Fruit fly (Drosophila melanogaster) whole organism, adult: ENCODE data around the gene CG34435.
A peak's percentile ranks its signal among the peaks of the same experiment; 100 is the strongest.

Source experiments
- CG11617 ChIP-seq: fragments of 200-800 bp; sonication (Bioruptor generic); optimal IDR thresholded peaks from 2 replicates; lab custom pipeline; 2017; ENCODE audit warnings: mild to moderate bottlenecking, missing biosample characterization, missing genetic modification reagents, missing genetic modification characterization
- CG12768 ChIP-seq: fragments of 200-800 bp; sonication (Bioruptor generic); optimal IDR thresholded peaks from 2 replicates; lab custom pipeline; 2017; ENCODE audit warnings: missing biosample characterization, missing genetic modification characterization, mild to moderate bottlenecking, moderate library complexity, missing genetic modification reagents
- CG14711 ChIP-seq: fragments of 200-800 bp; sonication (Bioruptor generic); optimal IDR thresholded peaks from 2 replicates; lab custom pipeline; 2018; ENCODE audit warnings: missing biosample characterization, mild to moderate bottlenecking, missing genetic modification characterization, moderate library complexity
- CG1620 ChIP-seq: fragments of 200-800 bp; sonication (Bioruptor generic); optimal IDR thresholded peaks from 2 replicates; lab custom pipeline; 2016; ENCODE audit warnings: missing biosample characterization, missing genetic modification characterization
- CG33017 ChIP-seq: fragments of 200-800 bp; sonication (Bioruptor generic); optimal IDR thresholded peaks from 2 replicates; lab custom pipeline; 2018; ENCODE audit warnings: missing biosample characterization, mild to moderate bottlenecking, missing genetic modification characterization, moderate library complexity
- CG5204 ChIP-seq: fragments of 200-800 bp; sonication (Bioruptor generic); optimal IDR thresholded peaks from 2 replicates; lab custom pipeline; 2016; ENCODE audit warnings: missing biosample characterization, missing genetic modification characterization
- CG7045 ChIP-seq: fragments of 200-800 bp; sonication (Bioruptor generic); optimal IDR thresholded peaks from 2 replicates; lab custom pipeline; 2017; ENCODE audit warnings: missing biosample characterization, mild to moderate bottlenecking, missing genetic modification characterization
- CG7101 ChIP-seq: fragments of 200-800 bp; sonication (Bioruptor generic); optimal IDR thresholded peaks from 2 replicates; lab custom pipeline; 2018; ENCODE audit warnings: missing biosample characterization, mild to moderate bottlenecking, missing genetic modification characterization, moderate library complexity
- Clk ChIP-seq: fragments of 200-800 bp; sonication (Bioruptor generic); optimal IDR thresholded peaks from 2 replicates; lab custom pipeline; 2017; ENCODE audit warnings: missing biosample characterization, missing genetic modification characterization
- Crg-1 ChIP-seq: fragments of 200-800 bp; sonication (Bioruptor generic); optimal IDR thresholded peaks from 2 replicates; lab custom pipeline; 2016; ENCODE audit warnings: missing biosample characterization, missing genetic modification characterization
- Hr96 ChIP-seq: fragments of 200-800 bp; sonication (Bioruptor generic); optimal IDR thresholded peaks from 2 replicates; lab custom pipeline; 2016; ENCODE audit warnings: missing biosample characterization, missing genetic modification characterization
- Mnt ChIP-seq: fragments of 200-800 bp; sonication (Bioruptor generic); optimal IDR thresholded peaks from 2 replicates; lab custom pipeline; 2016; ENCODE audit warnings: missing biosample characterization, mild to moderate bottlenecking, missing genetic modification characterization
- bab1 ChIP-seq: fragments of 200-800 bp; sonication (Bioruptor generic); optimal IDR thresholded peaks from 3 replicates; lab custom pipeline; 2019; ENCODE audit warnings: missing biosample characterization, mild to moderate bottlenecking, missing genetic modification characterization, moderate library complexity
- cic ChIP-seq: fragments of 200-800 bp; sonication (Bioruptor generic); optimal IDR thresholded peaks from 2 replicates; lab custom pipeline; 2017; ENCODE audit warnings: missing biosample characterization, mild to moderate bottlenecking, missing genetic modification characterization, moderate library complexity
- cnc ChIP-seq, 2 experiments: fragments of >200 bp; optimal IDR thresholded peaks; 2 replicates each; lab custom pipeline; 2017
- kay ChIP-seq: fragments of 200-800 bp; sonication (Bioruptor generic); peaks from one replicate; lab custom pipeline; 2016; ENCODE audit warnings: missing biosample characterization, missing genetic modification characterization, borderline replicate concordance
- ovo ChIP-seq: fragments of 200-800 bp; sonication (Bioruptor generic); optimal IDR thresholded peaks from 2 replicates; lab custom pipeline; 2016; ENCODE audit warnings: missing biosample characterization, missing genetic modification characterization
- pad ChIP-seq: fragments of 200-800 bp; sonication (Bioruptor generic); optimal IDR thresholded peaks from 3 replicates; lab custom pipeline; 2017; ENCODE audit warnings: missing biosample characterization, missing genetic modification characterization, mild to moderate bottlenecking, moderate library complexity, missing genetic modification reagents
- tj ChIP-seq: fragments of 200-800 bp; sonication (Bioruptor generic); optimal IDR thresholded peaks from 3 replicates; lab custom pipeline; 2017; ENCODE audit warnings: missing biosample characterization, mild to moderate bottlenecking, missing genetic modification characterization, moderate library complexity
- toe ChIP-seq: fragments of 200-800 bp; sonication (Bioruptor generic); optimal IDR thresholded peaks from 2 replicates; lab custom pipeline; 2016; ENCODE audit warnings: missing biosample characterization, missing genetic modification characterization

CG34435 gene

DNA sequence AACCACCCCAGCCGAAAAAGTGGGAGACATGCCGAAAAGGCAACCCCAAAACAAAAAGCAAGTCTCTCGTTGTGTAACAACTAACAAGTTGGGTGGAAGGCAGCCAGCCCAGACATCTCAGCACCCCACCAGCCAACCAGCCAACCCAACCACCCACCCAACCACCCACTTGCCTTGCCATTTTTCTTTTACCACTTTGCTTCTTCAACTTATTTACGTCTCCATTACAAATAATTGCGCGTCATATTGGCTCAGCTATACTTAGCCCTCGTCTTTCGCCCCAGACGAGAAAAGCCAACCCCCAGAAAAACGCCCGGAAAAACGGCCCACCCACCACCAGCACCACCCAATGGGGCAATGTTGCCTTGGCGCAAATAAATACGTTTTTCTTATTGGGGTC, 12.0 kb downstream of the CG34435 start:
- no peak for TF ChIP-seq CG5204 (GFP tag; lab: Kevin White, UChicago)
- TF ChIP-seq kay (GFP tag; lab: Kevin White, UChicago): no peak
- TF ChIP-seq CG1620 (GFP tag; lab: Kevin White, UChicago): no peak
- no peak for TF ChIP-seq cic (GFP tag; lab: Kevin White, UChicago)
- TF ChIP-seq toe (GFP tag; lab: Kevin White, UChicago): no peak
- TF ChIP-seq CG33017 (tag; lab: Kevin White, UChicago): no peak
- no peak for TF ChIP-seq CG12768 (GFP tag; lab: Kevin White, UChicago)
- TF ChIP-seq cnc (optimal IDR thresholded peaks at IDR 0.05; lab: Kevin White, UChicago): no peak

DNA sequence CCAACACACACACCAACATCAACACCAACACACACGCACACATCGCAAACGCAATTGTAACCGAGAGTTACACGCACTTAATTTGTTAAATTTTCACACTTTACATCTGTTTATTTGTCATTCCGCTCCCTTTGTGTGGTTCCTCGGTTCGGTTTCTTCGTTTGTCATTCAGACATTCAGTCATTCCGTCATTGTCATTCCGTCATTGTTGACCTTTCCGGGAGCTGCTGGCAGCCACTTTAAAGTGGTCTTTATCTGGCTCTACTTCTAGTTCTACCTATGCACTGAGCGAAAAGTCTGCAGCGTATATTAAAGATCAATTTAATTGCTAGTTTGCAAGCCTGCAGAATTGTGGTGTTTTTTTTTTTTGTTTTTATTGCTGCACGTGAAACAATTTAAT, 17.7 kb downstream of the CG34435 start:
- TF ChIP-seq CG11617 (no peak), CG7101 (tag; lab: Kevin White, UChicago) (no peak), kay (GFP tag; lab: Kevin White, UChicago) (no peak), Mnt (no peak), tj (GFP tag; lab: Kevin White, UChicago) (no peak), Hr96 (GFP tag; lab: Kevin White, UChicago) (no peak), ovo (no peak), pad (GFP tag; lab: Kevin White, UChicago) (no peak)

- peak; percentile 96 for TF ChIP-seq pad (GFP tag; lab: Kevin White, UChicago)
- TF ChIP-seq CG5204 (GFP tag; lab: Kevin White, UChicago): no peak
Observed at dm6 chrX:5593868-5594267, 20.4 kb downstream of the CG34435 start, which contains the start of gene Vsx1. TSS of gene Vsx1 (plus strand) at chrX:5594255.

DNA sequence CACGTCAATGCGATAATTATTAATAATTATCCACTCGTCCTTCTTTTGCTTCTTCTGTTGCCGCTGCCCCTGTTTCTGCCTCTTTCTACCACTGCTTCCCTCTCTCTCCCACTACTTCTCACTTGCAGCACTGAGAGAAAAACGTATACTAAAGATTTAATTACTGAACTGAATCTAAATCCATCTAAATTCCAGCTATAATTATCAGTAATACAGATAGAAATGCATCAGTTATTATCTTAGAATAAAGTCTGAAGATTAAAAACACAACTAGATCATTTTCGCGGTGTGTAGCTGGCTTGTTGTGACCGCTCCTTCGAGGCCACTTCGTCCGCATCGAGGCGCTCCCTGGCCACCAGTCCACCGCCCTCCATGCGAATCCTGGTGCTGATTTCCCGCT, 24.3 kb downstream of the CG34435 start:
- no peak for TF ChIP-seq CG14711 (tag; lab: Kevin White, UChicago)
- TF ChIP-seq CG11617: no peak
- TF ChIP-seq ovo: no peak
- TF ChIP-seq CG5204 (GFP tag; lab: Kevin White, UChicago): no peak
- TF ChIP-seq CG12768 (GFP tag; lab: Kevin White, UChicago): no peak
- no peak for TF ChIP-seq pad (GFP tag; lab: Kevin White, UChicago)
- no peak for TF ChIP-seq CG7045 (GFP tag; lab: Kevin White, UChicago)
- TF ChIP-seq Mnt: no peak
- no peak for TF ChIP-seq Crg-1
- no peak for TF ChIP-seq toe (GFP tag; lab: Kevin White, UChicago)
- no peak for TF ChIP-seq tj (GFP tag; lab: Kevin White, UChicago)
- TF ChIP-seq kay (GFP tag; lab: Kevin White, UChicago): no peak
- no peak for TF ChIP-seq cnc (optimal IDR thresholded peaks at IDR 0.05; lab: Kevin White, UChicago)
- TF ChIP-seq CG1620 (GFP tag; lab: Kevin White, UChicago): no peak
- TF ChIP-seq bab1 (GFP tag; lab: Kevin White, UChicago): no peak
- TF ChIP-seq Hr96 (GFP tag; lab: Kevin White, UChicago): no peak
- TF ChIP-seq CG7101 (tag; lab: Kevin White, UChicago): no peak
- TF ChIP-seq cic (GFP tag; lab: Kevin White, UChicago): no peak

DNA sequence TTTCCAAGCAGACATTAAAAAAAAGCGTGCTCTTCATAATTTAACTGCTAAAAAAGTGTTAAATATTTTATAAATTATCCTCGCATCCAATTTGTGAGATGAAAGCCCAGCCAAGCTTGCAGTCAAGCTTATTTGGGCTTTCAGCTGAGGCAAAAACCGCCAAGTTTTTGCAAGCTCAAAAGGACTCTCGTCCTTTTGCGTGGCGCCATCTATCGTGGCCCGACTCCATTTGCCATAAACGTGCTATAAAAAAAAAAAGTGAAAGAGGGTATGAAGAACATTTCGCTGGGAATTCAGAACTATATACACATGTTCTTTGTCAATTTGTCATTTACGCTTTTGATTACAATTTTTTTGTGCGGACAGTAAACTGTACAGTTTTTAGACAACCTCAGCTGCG, 25.8 kb downstream of the CG34435 start:
- peak; percentile 21 for TF ChIP-seq kay (GFP tag; lab: Kevin White, UChicago)
- no peak for TF ChIP-seq cnc (optimal IDR thresholded peaks at IDR 0.05; lab: Kevin White, UChicago)

dm6 chrX:5587023-5587422, 27.2 kb downstream of the CG34435 start:
- TF ChIP-seq cic (GFP tag; lab: Kevin White, UChicago) (no peak), Mnt (no peak), CG5204 (GFP tag; lab: Kevin White, UChicago) (no peak), pad (GFP tag; lab: Kevin White, UChicago) (no peak), CG33017 (tag; lab: Kevin White, UChicago) (no peak), kay (GFP tag; lab: Kevin White, UChicago) (no peak), Hr96 (GFP tag; lab: Kevin White, UChicago) (no peak), CG1620 (GFP tag; lab: Kevin White, UChicago) (no peak), toe (GFP tag; lab: Kevin White, UChicago) (no peak), CG14711 (tag; lab: Kevin White, UChicago) (no peak), tj (GFP tag; lab: Kevin White, UChicago) (no peak), CG12768 (GFP tag; lab: Kevin White, UChicago) (no peak), cnc (optimal IDR thresholded peaks at IDR 0.05; lab: Kevin White, UChicago) (no peak), CG7045 (GFP tag; lab: Kevin White, UChicago) (no peak), bab1 (GFP tag; lab: Kevin White, UChicago) (no peak), CG11617 (no peak), ovo (no peak), Clk (GFP tag; lab: Kevin White, UChicago) (no peak), CG7101 (tag; lab: Kevin White, UChicago) (no peak)

- TF ChIP-seq bab1 (GFP tag; lab: Kevin White, UChicago) (no peak), pad (GFP tag; lab: Kevin White, UChicago) (peak; percentile 17)
Observed at dm6 chrX:5579484-5579883, 34.8 kb downstream of the CG34435 start.
